Fruit fly (Drosophila melanogaster) whole organism, embryonic: ENCODE results near the gene Ac78C.

Experiments
- Awh ChIP-seq: fragments of 200-800 bp; sonication (Bioruptor generic); IDR thresholded peaks from 2 replicates; pipeline ENCODE4, ENCODE4 v1.3.6; 2022; ENCODE audit warnings: missing biosample characterization, missing genetic modification characterization
- CG11247 ChIP-seq: fragments of 200-800 bp; sonication (Bioruptor generic); IDR thresholded peaks from 2 replicates; pipeline ENCODE4 v1.3.6; 2022; ENCODE audit warnings: missing biosample characterization, missing genetic modification characterization
- CG11456 ChIP-seq: fragments of 200-800 bp; sonication (Bioruptor generic); IDR thresholded peaks from 3 replicates; pipeline ENCODE4 v1.3.6; 2022; ENCODE audit warnings: missing biosample characterization, missing genetic modification characterization
- CG11696 ChIP-seq: fragments of 200-800 bp; sonication (Bioruptor generic); IDR thresholded peaks from 2 replicates; pipeline ENCODE4 v1.3.6; 2022; ENCODE audit warnings: missing biosample characterization, missing genetic modification characterization
- CG11723 ChIP-seq: fragments of 200-800 bp; sonication (Bioruptor generic); optimal IDR thresholded peaks from 2 replicates; lab custom pipeline; 2017; ENCODE audit warnings: missing biosample characterization, mild to moderate bottlenecking, missing genetic modification characterization
- CG12155 ChIP-seq: fragments of 200-800 bp; sonication (Bioruptor generic); optimal IDR thresholded peaks from 3 replicates; lab custom pipeline; 2016; ENCODE audit warnings: missing biosample characterization, missing genetic modification characterization
- CG12391 ChIP-seq: fragments of 200-800 bp; sonication (Bioruptor generic); optimal IDR thresholded peaks from 3 replicates; lab custom pipeline; 2018; ENCODE audit warnings: missing biosample characterization, mild to moderate bottlenecking, missing genetic modification characterization, moderate library complexity
- CG12659 ChIP-seq: fragments of 200-800 bp; sonication (Bioruptor generic); optimal IDR thresholded peaks from 3 replicates; lab custom pipeline; 2017; ENCODE audit warnings: mild to moderate bottlenecking, missing biosample characterization, missing genetic modification reagents, missing genetic modification characterization
- CG14014 ChIP-seq: fragments of 200-800 bp; sonication (Bioruptor generic); IDR thresholded peaks from 2 replicates; pipeline ENCODE4 v1.3.6; 2022; ENCODE audit warnings: missing biosample characterization, missing genetic modification characterization
- CG14710 ChIP-seq: fragments of 200-800 bp; sonication (Bioruptor generic); optimal IDR thresholded peaks from 3 replicates; lab custom pipeline; 2019; ENCODE audit warnings: missing biosample characterization, mild to moderate bottlenecking, missing genetic modification characterization, moderate library complexity
- CG16815 ChIP-seq: fragments of 200-800 bp; sonication (Bioruptor generic); optimal IDR thresholded peaks from 3 replicates; lab custom pipeline; 2017; ENCODE audit warnings: missing biosample characterization, mild to moderate bottlenecking, missing genetic modification characterization
- CG2129 ChIP-seq: fragments of 200-800 bp; sonication (Bioruptor generic); IDR thresholded peaks from 2 replicates; pipeline ENCODE4 v1.3.6; 2022; ENCODE audit warnings: missing biosample characterization, missing genetic modification characterization; ENCODE audit not compliant: partially characterized antibody
- CG30020 ChIP-seq: fragments of 200-800 bp; optimal IDR thresholded peaks from 2 replicates; lab custom pipeline; 2019; ENCODE audit warnings: missing biosample characterization, mild to moderate bottlenecking, missing genetic modification characterization, moderate library complexity
- CG30403 ChIP-seq: fragments of 200-800 bp; sonication (Bioruptor generic); optimal IDR thresholded peaks from 3 replicates; lab custom pipeline; 2016; ENCODE audit warnings: missing biosample characterization, missing genetic modification characterization
- CG3995 ChIP-seq: fragments of 200-800 bp; sonication (Bioruptor generic); optimal IDR thresholded peaks from 3 replicates; lab custom pipeline; 2016; ENCODE audit warnings: missing biosample characterization, missing genetic modification characterization
- CG7357 ChIP-seq: fragments of 200-800 bp; sonication (Bioruptor generic); IDR thresholded peaks from 3 replicates; pipeline ENCODE4 v1.3.6; 2022; ENCODE audit warnings: missing biosample characterization, missing genetic modification characterization
- CG8290 ChIP-seq, 3 experiments: fragments of 200-800 bp; sonication (Bioruptor generic); optimal IDR thresholded peaks; 2 replicates each; lab custom pipeline; 2016 to 2019; ENCODE audit warnings: missing biosample characterization in 3 of 3, missing genetic modification characterization in 3 of 3, mild to moderate bottlenecking in 2 of 3, moderate library complexity in 1 of 3
- CG9797 ChIP-seq: fragments of 200-800 bp; sonication (Bioruptor generic); optimal IDR thresholded peaks from 3 replicates; lab custom pipeline; 2018; ENCODE audit warnings: missing biosample characterization, mild to moderate bottlenecking, missing genetic modification characterization
- Ets97D ChIP-seq: fragments of 200-800 bp; sonication (Bioruptor generic); optimal IDR thresholded peaks from 3 replicates; lab custom pipeline; 2016; ENCODE audit warnings: missing biosample characterization, missing genetic modification characterization
- H2.0 ChIP-seq: fragments of 200-800 bp; sonication (Bioruptor generic); IDR thresholded peaks from 2 replicates; pipeline ENCODE4 v1.3.6; 2022; ENCODE audit warnings: missing biosample characterization, missing genetic modification characterization
- HLH4C ChIP-seq: fragments of 200-800 bp; sonication (Bioruptor generic); IDR thresholded peaks from 3 replicates; pipeline ENCODE4 v1.3.6; 2022; ENCODE audit warnings: missing biosample characterization, missing genetic modification characterization; ENCODE audit not compliant: partially characterized antibody
- HmgZ ChIP-seq: fragments of 200-800 bp; sonication (Bioruptor generic); optimal IDR thresholded peaks from 2 replicates; lab custom pipeline; 2018; ENCODE audit warnings: missing biosample characterization, mild to moderate bottlenecking, missing genetic modification characterization
- Mad ChIP-seq: fragments of 200-800 bp; sonication (Bioruptor generic); optimal IDR thresholded peaks from 2 replicates; lab custom pipeline; 2016; ENCODE audit warnings: missing biosample characterization, missing genetic modification characterization
- Max ChIP-seq: fragments of 200-800 bp; sonication (Bioruptor generic); optimal IDR thresholded peaks from 2 replicates; lab custom pipeline; 2016; ENCODE audit warnings: missing biosample characterization, mild to moderate bottlenecking, missing genetic modification characterization
- Med ChIP-seq: fragments of 200-800 bp; sonication (Bioruptor generic); peaks from one replicate; lab custom pipeline; 2016; ENCODE audit warnings: missing biosample characterization, missing genetic modification characterization, mild to moderate bottlenecking, inconsistent platforms, moderate library complexity
- Myb ChIP-seq: fragments of 200-800 bp; sonication (Bioruptor generic); optimal IDR thresholded peaks from 2 replicates; lab custom pipeline; 2016; ENCODE audit warnings: missing biosample characterization, missing genetic modification characterization
- NfI ChIP-seq: fragments of 200-800 bp; sonication (Bioruptor generic); optimal IDR thresholded peaks from 3 replicates; lab custom pipeline; 2018; ENCODE audit warnings: missing biosample characterization, mild to moderate bottlenecking, missing genetic modification characterization, moderate library complexity
- Sin3A ChIP-seq: fragments of >200 bp; optimal IDR thresholded peaks from 2 replicates; lab custom pipeline; 2018
- Sox102F ChIP-seq: fragments of 200-800 bp; sonication (Bioruptor generic); optimal IDR thresholded peaks from 2 replicates; lab custom pipeline; 2018; ENCODE audit warnings: missing biosample characterization, mild to moderate bottlenecking, missing genetic modification characterization, moderate library complexity
- Sry-β ChIP-seq: fragments of 200-800 bp; sonication (Bioruptor generic); optimal IDR thresholded peaks from 2 replicates; lab custom pipeline; 2018; ENCODE audit warnings: missing biosample characterization, mild to moderate bottlenecking, missing genetic modification characterization, moderate library complexity
- Xbp1 ChIP-seq: fragments of 200-800 bp; sonication (Bioruptor generic); optimal IDR thresholded peaks from 3 replicates; lab custom pipeline; 2016; ENCODE audit warnings: missing biosample characterization, mild to moderate bottlenecking, missing genetic modification characterization
- bab2 ChIP-seq: fragments of 200-800 bp; sonication (Bioruptor generic); optimal IDR thresholded peaks from 2 replicates; lab custom pipeline; 2016; ENCODE audit warnings: missing biosample characterization, missing genetic modification characterization
- bbx ChIP-seq: fragments of 200-800 bp; sonication (Bioruptor generic); IDR thresholded peaks from 2 replicates; pipeline ENCODE4 v1.3.6; 2022; ENCODE audit warnings: missing biosample characterization, missing genetic modification characterization; ENCODE audit not compliant: partially characterized antibody
- br ChIP-seq: fragments of >200 bp; optimal IDR thresholded peaks from 2 replicates; lab custom pipeline; 2017
- dmrt11E ChIP-seq: fragments of 200-800 bp; sonication (Bioruptor generic); optimal IDR thresholded peaks from 3 replicates; lab custom pipeline; 2018; ENCODE audit warnings: missing biosample characterization, mild to moderate bottlenecking, missing genetic modification characterization, moderate library complexity
- dpn ChIP-seq, 2 experiments: fragments of 200-800 bp; sonication (Bioruptor generic); optimal IDR thresholded peaks; 3 replicates each; lab custom pipeline; 2016; ENCODE audit warnings: missing biosample characterization in 2 of 2, missing genetic modification characterization in 2 of 2
- ewg ChIP-seq: fragments of 200-800 bp; sonication (Bioruptor generic); optimal IDR thresholded peaks from 3 replicates; lab custom pipeline; 2017; ENCODE audit warnings: mild to moderate bottlenecking, missing biosample characterization, missing genetic modification reagents, missing genetic modification characterization
- grn ChIP-seq: fragments of 200-800 bp; sonication (Bioruptor generic); optimal IDR thresholded peaks from 3 replicates; lab custom pipeline; 2017; ENCODE audit warnings: missing biosample characterization, missing genetic modification characterization
- her ChIP-seq: fragments of 200-800 bp; sonication (Bioruptor generic); optimal IDR thresholded peaks from 2 replicates; lab custom pipeline; 2016; ENCODE audit warnings: missing biosample characterization, missing genetic modification characterization
- hth ChIP-seq: fragments of >200 bp; optimal IDR thresholded peaks from 2 replicates; lab custom pipeline; 2017; ENCODE audit warnings: inconsistent platforms
- inv ChIP-seq: fragments of 200-800 bp; sonication (Bioruptor generic); IDR thresholded peaks from 2 replicates; pipeline ENCODE4 v1.3.6; 2022; ENCODE audit warnings: missing biosample characterization, missing genetic modification characterization; ENCODE audit not compliant: partially characterized antibody
- kay ChIP-seq: fragments of 200-800 bp; sonication (Bioruptor generic); optimal IDR thresholded peaks from 2 replicates; lab custom pipeline; 2016; ENCODE audit warnings: missing biosample characterization, missing genetic modification characterization
- nmo ChIP-seq: fragments of 200-800 bp; sonication (Bioruptor generic); optimal IDR thresholded peaks from 2 replicates; lab custom pipeline; 2018; ENCODE audit warnings: missing biosample characterization, mild to moderate bottlenecking, missing genetic modification characterization, moderate library complexity
- onecut ChIP-seq: fragments of 200-800 bp; sonication (Bioruptor generic); IDR thresholded peaks from 2 replicates; pipeline ENCODE4 v1.3.6; 2022; ENCODE audit warnings: missing biosample characterization, missing genetic modification characterization
- pzg ChIP-seq: fragments of 200-800 bp; sonication (Bioruptor generic); optimal IDR thresholded peaks from 3 replicates; lab custom pipeline; 2018; ENCODE audit warnings: missing biosample characterization, mild to moderate bottlenecking, missing genetic modification characterization, moderate library complexity
- ranshi ChIP-seq: fragments of 200-800 bp; sonication (Bioruptor generic); IDR thresholded peaks from 2 replicates; pipeline ENCODE4 v1.3.6; 2022; ENCODE audit warnings: missing biosample characterization, missing genetic modification characterization
- row ChIP-seq: fragments of 200-800 bp; sonication (Bioruptor generic); IDR thresholded peaks from 3 replicates; pipeline ENCODE4 v1.3.6; 2022; ENCODE audit warnings: missing biosample characterization, missing genetic modification characterization
- sna ChIP-seq: fragments of 200-800 bp; sonication (Bioruptor generic); IDR thresholded peaks from 2 replicates; pipeline ENCODE4 v1.3.6; 2022; ENCODE audit warnings: missing biosample characterization, missing genetic modification characterization; ENCODE audit not compliant: partially characterized antibody
- tll ChIP-seq, 2 experiments: fragments of 200-800 bp in 1 of 2; fragments of >200 bp in 1 of 2; sonication (Bioruptor generic) in 1 of 2; optimal IDR thresholded peaks; 2 replicates each; lab custom pipeline; 2017 to 2019; ENCODE audit warnings: missing biosample characterization in 2 of 2, missing genetic modification characterization in 2 of 2, mild to moderate bottlenecking in 1 of 2, moderate library complexity in 1 of 2
- toy ChIP-seq: fragments of 200-800 bp; sonication (Bioruptor generic); IDR thresholded peaks from 2 replicates; pipeline ENCODE4 v1.3.6; 2022; ENCODE audit warnings: missing biosample characterization, missing genetic modification characterization
- vvl ChIP-seq: fragments of 200-800 bp; sonication (Bioruptor generic); IDR thresholded peaks from 2 replicates; pipeline ENCODE4 v1.3.6; 2022; ENCODE audit warnings: missing biosample characterization, missing genetic modification characterization
- zfh2 ChIP-seq: fragments of 200-800 bp; sonication (Bioruptor generic); optimal IDR thresholded peaks from 2 replicates; lab custom pipeline; 2016; ENCODE audit warnings: missing biosample characterization, missing genetic modification characterization

Gene Ac78C

DNA sequence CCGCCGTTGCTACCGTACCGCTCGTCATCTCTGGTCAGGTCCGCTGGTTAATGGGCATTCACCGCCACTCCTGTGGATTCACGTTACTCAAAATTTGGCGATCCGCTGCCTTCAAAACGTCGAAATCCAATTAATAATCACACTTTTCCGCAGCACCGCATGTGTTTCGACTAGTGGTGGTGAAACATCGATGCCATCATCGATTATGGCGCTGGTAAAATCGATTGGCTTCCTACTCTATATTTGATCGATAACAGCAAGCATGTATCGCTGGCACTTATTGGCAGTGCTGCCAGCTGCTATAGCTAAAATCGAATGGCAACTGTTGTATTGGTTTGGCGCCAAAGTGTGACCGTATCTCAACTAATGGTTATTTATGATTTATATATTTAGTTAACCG lies 35.9 kb downstream of the Ac78C start (continued):
- peak; percentile 87 for TF ChIP-seq Ets97D (GFP tag; lab: Kevin White, UChicago)
- peak; percentile 37 for TF ChIP-seq CG12391 (tag; lab: Kevin White, UChicago)
- peak; percentile 70 for TF ChIP-seq Max (GFP tag; lab: Kevin White, UChicago)
- TF ChIP-seq Med (GFP tag; lab: Kevin White, UChicago): peak; percentile 89
- peak; percentile 48 for TF ChIP-seq zfh2 (GFP tag; lab: Kevin White, UChicago)
- TF ChIP-seq inv: peak; percentile 79
- peak; percentile 22 for TF ChIP-seq Xbp1
- TF ChIP-seq grn (GFP tag; lab: Kevin White, UChicago): no peak
- peak; percentile 84 for TF ChIP-seq Sry-β (GFP tag; lab: Kevin White, UChicago)
- TF ChIP-seq hth (lab: Kevin White, UChicago): no peak
- TF ChIP-seq CG30403 (GFP tag; lab: Kevin White, UChicago): peak; percentile 31
- TF ChIP-seq HLH4C (GFP tag; lab: Robert Waterston, UW): peak; percentile 96
- peak; percentile 29 for TF ChIP-seq her (GFP tag; lab: Kevin White, UChicago)
- TF ChIP-seq dpn (GFP tag; optimal IDR thresholded peaks at IDR 0.05; lab: Kevin White, UChicago): peak; percentile 34 to 46
- TF ChIP-seq CG11456 (GFP tag; lab: Robert Waterston, UW): no peak
- peak; percentile 79 for TF ChIP-seq Myb
- TF ChIP-seq bbx (GFP tag; lab: Robert Waterston, UW): peak; percentile 98
- peak; percentile 38 for TF ChIP-seq Sin3A (lab: Kevin White, UChicago)
- peak; percentile 73 for TF ChIP-seq CG12659 (GFP tag; lab: Kevin White, UChicago)
- peak; percentile 26 for TF ChIP-seq CG8290 (GFP tag; optimal IDR thresholded peaks at IDR 0.05; lab: Kevin White, UChicago)
- TF ChIP-seq CG8290 (tag; optimal IDR thresholded peaks at IDR 0.05; lab: Kevin White, UChicago): peak in 1 of 2 experiments; percentile 80
- TF ChIP-seq CG2129 (GFP tag; lab: Robert Waterston, UW): peak; percentile 46; the same call in 1 of the 2 replicates
- TF ChIP-seq Sox102F: no peak
- TF ChIP-seq CG11723 (GFP tag; lab: Kevin White, UChicago): no peak
- TF ChIP-seq CG14014 (GFP tag; lab: Robert Waterston, UW): 0 out of 2 replicates have a peak, but pooled peaks have one; percentile 6
- TF ChIP-seq H2.0 (GFP tag; lab: Robert Waterston, UW): no peak
- peak; percentile 83 for TF ChIP-seq CG9797
- TF ChIP-seq dmrt11E (tag; lab: Kevin White, UChicago): no peak
- TF ChIP-seq sna: peak; percentile 90
- no peak for TF ChIP-seq kay (GFP tag; lab: Kevin White, UChicago)
- peak; percentile 24 for TF ChIP-seq Mad

DNA sequence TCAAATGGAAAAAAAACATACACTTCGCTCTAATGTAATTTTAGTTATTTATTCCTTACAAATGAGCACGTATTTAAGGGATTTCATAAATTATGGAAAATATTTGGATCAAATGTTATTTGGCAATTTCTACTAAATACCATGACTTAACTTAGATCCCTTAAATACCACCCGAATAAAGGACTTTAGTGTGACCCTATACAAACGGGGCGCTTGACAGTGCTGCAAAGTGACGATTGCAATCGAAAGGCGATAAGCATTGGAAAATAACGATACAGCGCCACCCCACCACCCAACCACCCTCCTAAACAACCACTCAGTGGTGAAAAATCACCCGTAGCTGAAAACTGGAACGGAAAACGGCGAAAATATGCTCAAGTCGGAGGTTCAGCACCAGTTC lies 40.3 kb downstream of the Ac78C start, which contains the start of gene ICA69:
ICA69 (plus strand) TSS at position 20 of the 400 bp plus-strand sequence.
- TF ChIP-seq CG11696 (GFP tag; lab: Robert Waterston, UW): no peak
- TF ChIP-seq ewg (GFP tag; lab: Kevin White, UChicago): no peak
- no peak for TF ChIP-seq br (lab: Kevin White, UChicago)
- TF ChIP-seq Awh (GFP tag; lab: Robert Waterston, UW): no peak
- no peak for TF ChIP-seq onecut (GFP tag; lab: Robert Waterston, UW)
- peak; percentile 54 for TF ChIP-seq pzg (GFP tag; lab: Kevin White, UChicago)
- TF ChIP-seq toy: no peak
- TF ChIP-seq inv: no peak
- no peak for TF ChIP-seq CG11247 (GFP tag; lab: Robert Waterston, UW)
- no peak for TF ChIP-seq CG12391 (tag; lab: Kevin White, UChicago)
- no peak for TF ChIP-seq NfI (GFP tag; lab: Kevin White, UChicago)
- TF ChIP-seq CG16815: no peak
- no peak for TF ChIP-seq bab2 (GFP tag; lab: Kevin White, UChicago)
- TF ChIP-seq nmo (GFP tag; lab: Kevin White, UChicago): peak; percentile 67
- TF ChIP-seq CG14710: peak; percentile 46
- TF ChIP-seq tll (GFP tag; optimal IDR thresholded peaks at IDR 0.05; lab: Kevin White, UChicago): peak in 1 of 2 experiments; percentile 13
- TF ChIP-seq HmgZ (tag; lab: Kevin White, UChicago): no peak
- no peak for TF ChIP-seq row (GFP tag; lab: Robert Waterston, UW)
- no peak for TF ChIP-seq CG3995 (GFP tag; lab: Kevin White, UChicago)
- TF ChIP-seq CG12155 (GFP tag; lab: Kevin White, UChicago): no peak
- TF ChIP-seq CG7357 (GFP tag; lab: Robert Waterston, UW): no peak
- TF ChIP-seq CG30020: no peak
- TF ChIP-seq ranshi (GFP tag; lab: Robert Waterston, UW): no peak
- no peak for TF ChIP-seq vvl (GFP tag; lab: Robert Waterston, UW)
